Worm (Caenorhabditis elegans) whole organism, L1 larva: ENCODE results near the gene Y54G2A.16.

Experiments used
- C04F5.9 ChIP-seq: sonication (generic microtip); optimal IDR thresholded peaks from 2 replicates; lab custom pipeline; 2016; ENCODE audit warnings: missing genetic modification characterization, missing compliant biosample characterization
- F16B12.6 ChIP-seq: fragments of 150-350 bp; optimal IDR thresholded peaks from 2 replicates; lab custom pipeline; 2014; ENCODE audit warnings: missing biosample characterization, missing genetic modification characterization
- alr-1 ChIP-seq: fragments of 200-800 bp; sonication (Bioruptor generic); optimal IDR thresholded peaks from 2 replicates; lab custom pipeline; 2018; ENCODE audit warnings: borderline replicate concordance, mild to moderate bottlenecking, missing genetic modification characterization, missing compliant biosample characterization
- ama-1 ChIP-seq: fragments of 150-350 bp; optimal IDR thresholded peaks from 2 replicates; lab custom pipeline; 2014
- blmp-1 ChIP-seq: fragments of 150-350 bp; optimal IDR thresholded peaks from 2 replicates; lab custom pipeline; 2014; ENCODE audit warnings: missing biosample characterization, missing genetic modification characterization
- ceh-8 ChIP-seq: fragments of 200-800 bp; sonication (Bioruptor generic); optimal IDR thresholded peaks from 2 replicates; lab custom pipeline; 2018; ENCODE audit warnings: mild to moderate bottlenecking, missing genetic modification characterization, moderate library complexity, missing compliant biosample characterization
- ceh-88 ChIP-seq: fragments of 200-800 bp; sonication (Bioruptor generic); IDR thresholded peaks from 2 replicates; pipeline ENCODE4 v1.3.6; 2022; ENCODE audit warnings: missing genetic modification characterization, missing compliant biosample characterization
- ces-1 ChIP-seq: fragments of 150-350 bp; optimal IDR thresholded peaks from 2 replicates; lab custom pipeline; 2014; ENCODE audit warnings: missing biosample characterization, missing genetic modification reagents, missing genetic modification characterization
- efl-1 ChIP-seq, 4 experiments: fragments of 150-350 bp; optimal IDR thresholded peaks in 3 of 4; peaks in 1 of 4; 1 replicate in 1 of 4; 2 replicates in 3 of 4; lab custom pipeline; 2014; ENCODE audit warnings: missing biosample characterization in 2 of 4, missing genetic modification characterization in 2 of 4, missing genetic modification reagents in 2 of 4
- egl-13 ChIP-seq: sonication (generic microtip); optimal IDR thresholded peaks from 2 replicates; lab custom pipeline; 2016; ENCODE audit warnings: missing genotype, missing genetic modification reagents, missing genetic modification characterization, missing compliant biosample characterization
- elt-2 ChIP-seq: sonication (generic microtip); optimal IDR thresholded peaks from 2 replicates; lab custom pipeline; 2016; ENCODE audit warnings: missing genetic modification characterization, mild to moderate bottlenecking, inconsistent platforms, missing compliant biosample characterization, missing genetic modification reagents
- ets-5 ChIP-seq: fragments of 200-800 bp; sonication (Bioruptor generic); IDR thresholded peaks from 2 replicates; pipeline ENCODE4 v1.3.6; 2022; ENCODE audit warnings: missing genetic modification characterization, missing compliant biosample characterization
- fkh-10 ChIP-seq: sonication (generic microtip); optimal IDR thresholded peaks from 2 replicates; lab custom pipeline; 2017; ENCODE audit warnings: missing biosample characterization, missing genetic modification reagents, missing genetic modification characterization
- fkh-8 ChIP-seq: sonication (generic microtip); optimal IDR thresholded peaks from 2 replicates; lab custom pipeline; 2016; ENCODE audit warnings: mild to moderate bottlenecking, missing genetic modification characterization, missing compliant biosample characterization
- hlh-17 ChIP-seq: fragments of 200-800 bp; sonication (Bioruptor generic); optimal IDR thresholded peaks from 2 replicates; lab custom pipeline; 2018; ENCODE audit warnings: missing genetic modification characterization, mild to moderate bottlenecking, missing compliant biosample characterization, moderate library complexity, borderline replicate concordance
- hpl-2 ChIP-seq: fragments of 150-350 bp; optimal IDR thresholded peaks from 2 replicates; lab custom pipeline; 2014; ENCODE audit warnings: missing biosample characterization, missing genetic modification reagents, missing genetic modification characterization
- irx-1 ChIP-seq: sonication (generic microtip); optimal IDR thresholded peaks from 2 replicates; lab custom pipeline; 2016; ENCODE audit warnings: missing genetic modification characterization, missing compliant biosample characterization
- lin-13 ChIP-seq: fragments of 150-350 bp; optimal IDR thresholded peaks from 2 replicates; lab custom pipeline; 2014; ENCODE audit warnings: missing biosample characterization, missing genetic modification reagents, missing genetic modification characterization
- mab-9 ChIP-seq: fragments of 200-800 bp; sonication (Bioruptor generic); IDR thresholded peaks from 2 replicates; pipeline ENCODE4 v1.3.6; 2022; ENCODE audit warnings: missing genetic modification reagents, missing genetic modification characterization, missing compliant biosample characterization
- nhr-12 ChIP-seq: sonication (generic microtip); optimal IDR thresholded peaks from 2 replicates; lab custom pipeline; 2017; ENCODE audit warnings: missing biosample characterization, missing genetic modification characterization
- nhr-47 ChIP-seq: sonication (generic microtip); optimal IDR thresholded peaks from 2 replicates; lab custom pipeline; 2016; ENCODE audit warnings: mild to moderate bottlenecking, missing genetic modification characterization, moderate library complexity, missing compliant biosample characterization
- nhr-76 ChIP-seq: sonication (generic microtip); optimal IDR thresholded peaks from 2 replicates; lab custom pipeline; 2017; ENCODE audit warnings: missing biosample characterization, missing genetic modification characterization
- nhr-85 ChIP-seq: sonication (generic microtip); peaks from one replicate; lab custom pipeline; 2016; ENCODE audit warnings: missing genetic modification characterization, inconsistent platforms, missing compliant biosample characterization
- nhr-90 ChIP-seq: sonication (generic microtip); optimal IDR thresholded peaks from 2 replicates; lab custom pipeline; 2016; ENCODE audit warnings: mild to moderate bottlenecking, missing genetic modification characterization, missing compliant biosample characterization; ENCODE audit not compliant: poor library complexity
- pag-3 ChIP-seq: sonication (generic microtip); optimal IDR thresholded peaks from 2 replicates; lab custom pipeline; 2017; ENCODE audit warnings: missing genetic modification characterization, mild to moderate bottlenecking, missing compliant biosample characterization, antibody characterized with exemption, borderline replicate concordance; ENCODE audit not compliant: insufficient read depth
- rnt-1 ChIP-seq: sonication (generic microtip); optimal IDR thresholded peaks from 2 replicates; lab custom pipeline; 2016; ENCODE audit warnings: mild to moderate bottlenecking, missing genetic modification characterization, moderate library complexity, missing compliant biosample characterization
- snpc-4 ChIP-seq: fragments of 150-350 bp; optimal IDR thresholded peaks from 2 replicates; lab custom pipeline; 2014; ENCODE audit warnings: missing biosample characterization, missing genetic modification characterization
- snu-23 ChIP-seq: sonication (generic microtip); optimal IDR thresholded peaks from 2 replicates; lab custom pipeline; 2016; ENCODE audit warnings: missing genetic modification characterization, missing compliant biosample characterization
- swsn-7 ChIP-seq: sonication (generic microtip); optimal IDR thresholded peaks from 2 replicates; lab custom pipeline; 2016; ENCODE audit warnings: missing genetic modification characterization, missing compliant biosample characterization
- tbx-2 ChIP-seq: sonication (generic microtip); optimal IDR thresholded peaks from 2 replicates; lab custom pipeline; 2016; ENCODE audit warnings: missing genetic modification characterization, missing compliant biosample characterization
- unc-30 ChIP-seq: sonication (generic microtip); optimal IDR thresholded peaks from 2 replicates; lab custom pipeline; 2017; ENCODE audit warnings: missing biosample characterization, missing genetic modification characterization
- ztf-4 ChIP-seq: fragments of 150-350 bp; optimal IDR thresholded peaks from 2 replicates; lab custom pipeline; 2014; ENCODE audit warnings: missing biosample characterization, missing genetic modification characterization

The Y54G2A.16 gene

DNA sequence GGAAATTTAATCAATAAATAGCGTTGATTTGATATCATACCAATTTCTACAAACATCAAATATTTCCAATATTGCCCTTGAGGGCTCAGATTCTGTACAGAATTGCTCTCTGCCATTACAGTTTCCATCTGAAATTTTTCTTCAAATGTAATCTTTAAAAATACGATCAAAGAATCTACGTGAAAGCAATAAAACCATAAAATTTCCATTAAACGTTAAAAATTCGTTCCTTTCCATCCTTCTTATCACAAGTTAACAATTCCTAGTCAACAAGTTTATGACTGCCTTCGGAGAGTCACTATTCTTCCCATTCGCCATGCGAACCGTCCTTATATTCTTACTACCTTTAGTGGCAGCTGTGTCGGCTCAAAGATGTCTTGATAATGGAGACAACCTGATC is 29.3 kb downstream of the Y54G2A.16 start, which contains the start of gene clec-82:
TSS of gene clec-82 (plus strand) at position 301 of the 400 bp plus-strand sequence.
- no peak for TF ChIP-seq nhr-90 (tag; lab: Kevin White, UChicago)
- no peak for TF ChIP-seq fkh-10 (GFP tag; lab: Kevin White, UChicago)
- no peak for TF ChIP-seq fkh-8 (tag; lab: Kevin White, UChicago)
- TF ChIP-seq mab-9 = no peak
- TF ChIP-seq hpl-2 = no peak
- no peak for TF ChIP-seq efl-1 (optimal IDR thresholded peaks at IDR 0.05; lab: Kevin White, UChicago)
- no peak for TF ChIP-seq efl-1 (GFP tag; optimal IDR thresholded peaks at IDR 0.05 in 1 of 2; lab: Kevin White, UChicago)
- no peak for TF ChIP-seq C04F5.9 (tag; lab: Kevin White, UChicago)
- no peak for TF ChIP-seq lin-13 (GFP tag; lab: Kevin White, UChicago)
- no peak for TF ChIP-seq nhr-76 (tag; lab: Kevin White, UChicago)
- TF ChIP-seq unc-30 (tag; lab: Kevin White, UChicago) = no peak
- TF ChIP-seq rnt-1 (tag; lab: Kevin White, UChicago) = no peak
- TF ChIP-seq ceh-88 = no peak
- TF ChIP-seq ztf-4 (tag; lab: Kevin White, UChicago) = no peak
- TF ChIP-seq, all 84 proteins: peak for 0

DNA sequence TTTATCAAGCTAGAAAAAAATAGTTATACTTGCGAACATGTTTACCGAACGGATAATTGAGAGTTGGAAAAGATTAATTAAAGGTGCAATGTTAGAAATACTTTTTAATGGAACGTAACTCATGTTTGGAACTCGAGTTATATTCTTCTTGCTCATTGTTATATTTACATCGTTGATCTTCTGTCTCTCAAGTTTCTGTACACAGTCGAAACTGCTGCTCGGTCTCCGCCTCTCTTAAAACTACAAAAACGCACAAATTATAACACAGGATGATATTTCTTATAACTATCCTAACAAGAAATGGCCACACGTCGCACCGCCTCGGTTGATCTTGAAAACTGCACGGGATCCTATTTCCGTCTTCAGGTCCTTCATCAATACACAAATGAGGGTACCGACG is 30.1 kb downstream of the Y54G2A.16 start, which contains the start of gene pudl-2:
TSS of gene pudl-2 (plus strand) at position 301 of the 400 bp plus-strand sequence.
- TF ChIP-seq alr-1 (tag; lab: Kevin White, UChicago) (no peak), unc-30 (tag; lab: Kevin White, UChicago) (no peak), hlh-17 (GFP tag; lab: Kevin White, UChicago) (no peak), ceh-8 (GFP tag; lab: Kevin White, UChicago) (no peak), ama-1 (no peak), ets-5 (no peak), nhr-12 (tag; lab: Kevin White, UChicago) (no peak), pag-3 (tag; lab: Kevin White, UChicago) (no peak), C04F5.9 (tag; lab: Kevin White, UChicago) (no peak), swsn-7 (no peak), fkh-8 (tag; lab: Kevin White, UChicago) (no peak)
- TF ChIP-seq, all 84 proteins: peak for 0

DNA sequence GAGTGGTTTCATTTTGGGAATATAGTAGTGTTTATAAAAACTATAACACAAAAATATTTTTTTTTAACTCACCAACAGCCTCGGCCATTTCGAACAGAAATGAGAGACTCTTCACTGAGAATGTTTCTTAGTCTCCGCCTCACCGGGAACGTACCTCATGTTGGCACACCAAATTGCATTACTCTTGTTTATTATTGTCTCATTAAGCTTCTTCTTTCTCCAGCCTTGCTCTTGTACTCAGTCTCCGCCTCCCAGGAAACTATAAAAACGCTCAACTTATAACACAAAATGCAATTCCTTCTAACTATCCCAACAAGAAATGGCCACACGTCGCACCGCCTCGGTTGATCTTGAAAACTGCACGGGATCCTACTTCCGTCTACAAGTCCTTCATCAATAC is 32.1 kb downstream of the Y54G2A.16 start, which contains the start of the genes Y54G2A.48 and pudl-1:
TSS of gene Y54G2A.48 (minus strand) at position 101 of the 400 bp plus-strand sequence.
TSS of gene pudl-1 (plus strand) at position 320 of the 400 bp plus-strand sequence.
- TF ChIP-seq snu-23 (GFP tag; lab: Kevin White, UChicago) = no peak

DNA sequence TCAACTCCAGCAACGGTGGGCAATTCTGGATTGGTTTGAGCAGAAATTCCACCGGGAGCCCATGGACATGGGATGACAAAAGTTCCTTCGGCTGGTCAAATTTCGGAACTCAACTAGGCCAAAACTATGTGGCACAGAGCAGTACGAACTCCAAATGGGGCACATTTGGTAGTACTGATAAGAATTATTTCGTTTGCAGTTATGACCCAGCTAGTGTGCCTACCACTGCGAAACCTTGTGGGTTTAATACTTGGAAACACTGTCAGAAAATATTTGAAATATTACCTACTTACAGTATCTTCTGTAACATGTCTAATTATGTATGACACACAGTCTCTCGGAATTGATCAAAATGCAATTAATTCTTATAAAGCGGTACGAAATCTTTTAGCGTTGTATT is 38.3 kb downstream of the Y54G2A.16 start:
- TF ChIP-seq fkh-10 (GFP tag; lab: Kevin White, UChicago) (no peak), nhr-85 (no peak), alr-1 (tag; lab: Kevin White, UChicago) (peak; percentile 85), unc-30 (tag; lab: Kevin White, UChicago) (no peak)

DNA sequence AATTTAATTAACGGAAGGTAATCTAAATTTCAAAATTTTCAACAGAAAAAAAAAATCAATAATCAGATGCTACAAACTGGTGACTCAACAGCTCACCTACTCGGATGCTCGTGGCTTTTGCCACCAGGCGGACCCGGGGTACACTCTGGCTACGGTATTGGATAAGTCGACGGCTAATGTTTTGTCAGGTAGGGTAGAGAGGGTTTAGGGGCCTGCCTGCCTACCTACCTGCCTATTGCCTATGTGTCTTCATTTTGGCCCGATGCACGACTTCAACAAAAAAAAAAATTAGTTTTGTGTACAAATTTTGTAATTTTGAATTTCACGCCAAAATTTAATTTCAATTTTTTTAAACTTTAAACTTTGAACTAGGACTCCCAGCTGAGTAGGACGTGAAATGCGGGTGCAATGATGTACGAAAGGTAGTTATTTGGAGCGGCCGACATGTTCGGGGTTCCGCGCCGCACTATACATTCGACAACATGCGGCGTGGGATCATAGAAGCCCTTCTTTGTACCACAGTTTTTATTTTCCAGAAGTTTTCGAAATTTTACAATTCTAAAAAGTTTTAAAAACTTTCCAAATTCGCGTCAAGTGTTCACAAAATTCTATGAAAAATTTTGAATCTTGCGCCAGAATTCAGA is 39.1 kb downstream of the Y54G2A.16 start:
- TF ChIP-seq tbx-2 (tag; lab: Kevin White, UChicago) (no peak), snpc-4 (tag; lab: Kevin White, UChicago) (peak; percentile 49), elt-2 (no peak)

DNA sequence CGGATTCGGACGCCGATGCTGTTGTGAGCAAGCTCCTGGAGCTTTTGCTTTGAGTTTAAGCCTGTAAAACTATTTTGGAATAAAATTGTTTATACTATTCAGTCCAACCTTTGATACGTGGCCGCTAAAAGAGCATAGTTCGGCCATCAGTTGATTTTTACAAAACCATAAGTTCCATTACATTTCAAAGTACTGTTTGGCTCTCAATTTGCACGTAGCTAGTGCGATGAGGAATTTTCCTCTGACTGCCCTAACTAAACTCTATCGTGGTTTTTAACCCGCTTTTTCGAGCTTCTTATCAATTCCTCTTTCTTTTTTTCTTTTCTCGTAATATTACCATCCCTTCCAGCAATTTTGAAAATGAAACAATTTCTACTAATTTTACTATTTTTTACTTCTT is 41.2 kb downstream of the Y54G2A.16 start, which contains the start of gene clec-80:
TSS of gene clec-80 (plus strand) at position 301 of the 400 bp plus-strand sequence.
- no peak for TF ChIP-seq egl-13 (tag; lab: Kevin White, UChicago)
- TF ChIP-seq lin-13 (GFP tag; lab: Kevin White, UChicago) = no peak
- no peak for TF ChIP-seq blmp-1 (tag; lab: Kevin White, UChicago)
- TF ChIP-seq F16B12.6 (tag; lab: Kevin White, UChicago) = no peak
- TF ChIP-seq irx-1 (tag; lab: Kevin White, UChicago) = no peak
- no peak for TF ChIP-seq nhr-47 (tag; lab: Kevin White, UChicago)
- TF ChIP-seq ces-1 = no peak
